Worm (Caenorhabditis elegans): ENCODE measurements around the gene Y37A1A.3.

The Y37A1A.3 gene

DNA sequence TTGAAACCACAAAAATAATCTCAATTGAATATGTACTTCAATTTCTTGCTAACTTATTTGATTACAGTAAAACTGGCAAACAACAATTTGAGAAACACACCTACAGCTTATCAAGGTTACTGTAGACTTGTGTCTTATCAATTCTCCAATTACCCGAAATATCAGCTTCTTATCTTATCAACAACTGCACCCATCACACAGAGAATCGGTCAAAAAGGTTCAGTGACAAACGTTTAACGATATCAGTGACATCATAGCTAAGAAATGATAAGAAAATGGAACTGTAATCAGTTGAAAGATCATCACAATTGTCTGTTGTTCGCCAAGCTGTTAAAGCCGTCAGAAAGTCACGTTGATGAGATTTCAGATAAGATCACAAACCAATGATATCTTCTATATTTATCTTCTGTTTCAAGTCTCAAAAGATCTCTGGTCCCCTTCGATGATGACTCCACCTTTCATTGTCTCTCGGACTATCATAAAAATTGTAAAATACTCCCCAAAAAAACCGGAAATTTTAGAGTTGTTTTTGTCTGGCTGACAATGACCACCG, 16.6 kb upstream of the Y37A1A.3 start:
- TF ChIP-seq lsy-2 (tag; optimal IDR thresholded peaks at IDR 0.05) (peak; percentile 5), elt-1 (tag; optimal IDR thresholded peaks at IDR 0.05; ENCODE audit: borderline replicate concordance, insufficient read depth) (peak; percentile 89), mep-1 (tag; optimal IDR thresholded peaks at IDR 0.05) (no peak), elt-3 (tag; optimal IDR thresholded peaks at IDR 0.05) (peak; percentile 95), ceh-39 (tag; optimal IDR thresholded peaks at IDR 0.05) (no peak), nhr-2 (tag; optimal IDR thresholded peaks at IDR 0.05) (peak; percentile 17), pha-4 (tag; optimal IDR thresholded peaks at IDR 0.05) (peak; percentile 9)

- TF ChIP-seq nhr-12 (tag; optimal IDR thresholded peaks at IDR 0.05) (no peak), unc-39 (tag; optimal IDR thresholded peaks at IDR 0.05) (no peak), nhr-28 (tag; optimal IDR thresholded peaks at IDR 0.05) (no peak), nhr-76 (tag; optimal IDR thresholded peaks at IDR 0.05) (no peak), ham-2 (GFP tag; optimal IDR thresholded peaks at IDR 0.05) (no peak), lin-32 (GFP tag; optimal IDR thresholded peaks at IDR 0.05) (no peak), elt-1 (tag; optimal IDR thresholded peaks at IDR 0.05; ENCODE audit: borderline replicate concordance, insufficient read depth) (no peak), flh-1 (GFP tag; optimal IDR thresholded peaks at IDR 0.05) (no peak), snpc-4 (tag; optimal IDR thresholded peaks at IDR 0.05) (no peak), nhr-2 (tag; optimal IDR thresholded peaks at IDR 0.05) (no peak), ztf-11 (tag; optimal IDR thresholded peaks at IDR 0.05) (no peak), blmp-1 (tag; optimal IDR thresholded peaks at IDR 0.05) (no peak), ceh-39 (tag; optimal IDR thresholded peaks at IDR 0.05) (no peak), pha-4 (tag; optimal IDR thresholded peaks at IDR 0.05) (no peak), lsy-2 (tag; optimal IDR thresholded peaks at IDR 0.05) (no peak), ceh-83 (GFP tag; optimal IDR thresholded peaks at IDR 0.05) (no peak)
These were observed 10.3 kb upstream of the Y37A1A.3 start, which contains the start of gene Y37A1A.2 for ce11 chrIV:13912929-13913328. Gene Y37A1A.2, minus strand, starts transcription at chrIV:13913029.

ce11 chrIV:13910931-13911330, 8.3 kb upstream of the Y37A1A.3 start:
- no peak for TF ChIP-seq nhr-2 (tag; optimal IDR thresholded peaks at IDR 0.05)
- no peak for TF ChIP-seq ceh-83 (GFP tag; optimal IDR thresholded peaks at IDR 0.05)
- no peak for TF ChIP-seq M03D4.4 (tag; optimal IDR thresholded peaks at IDR 0.05)
- no peak for TF ChIP-seq elt-3 (tag; optimal IDR thresholded peaks at IDR 0.05)
- no peak for TF ChIP-seq zip-8 (tag; optimal IDR thresholded peaks at IDR 0.05)
- no peak for TF ChIP-seq unc-62 (GFP tag; optimal IDR thresholded peaks at IDR 0.05)
- no peak for TF ChIP-seq snpc-4 (tag; optimal IDR thresholded peaks at IDR 0.05)
- TF ChIP-seq ceh-39 (tag; optimal IDR thresholded peaks at IDR 0.05): no peak
- no peak for TF ChIP-seq hlh-1 (tag; optimal IDR thresholded peaks at IDR 0.05)
- TF ChIP-seq sptf-1 (tag; optimal IDR thresholded peaks at IDR 0.05): no peak
- TF ChIP-seq blmp-1 (tag; optimal IDR thresholded peaks at IDR 0.05): no peak
- no peak for TF ChIP-seq tbx-8 (GFP tag; optimal IDR thresholded peaks at IDR 0.05)
- TF ChIP-seq nhr-76 (tag; optimal IDR thresholded peaks at IDR 0.05): no peak
- no peak for TF ChIP-seq ztf-11 (tag; optimal IDR thresholded peaks at IDR 0.05)
- TF ChIP-seq sem-2 (GFP tag; optimal IDR thresholded peaks at IDR 0.05): no peak
- no peak for TF ChIP-seq nhr-12 (tag; optimal IDR thresholded peaks at IDR 0.05)
- no peak for TF ChIP-seq mab-5 (tag; optimal IDR thresholded peaks at IDR 0.05)
- TF ChIP-seq ceh-43 (GFP tag; optimal IDR thresholded peaks at IDR 0.05): no peak
- no peak for TF ChIP-seq cnd-1 (tag; optimal IDR thresholded peaks at IDR 0.05)
- no peak for TF ChIP-seq lin-32 (GFP tag; optimal IDR thresholded peaks at IDR 0.05)

DNA sequence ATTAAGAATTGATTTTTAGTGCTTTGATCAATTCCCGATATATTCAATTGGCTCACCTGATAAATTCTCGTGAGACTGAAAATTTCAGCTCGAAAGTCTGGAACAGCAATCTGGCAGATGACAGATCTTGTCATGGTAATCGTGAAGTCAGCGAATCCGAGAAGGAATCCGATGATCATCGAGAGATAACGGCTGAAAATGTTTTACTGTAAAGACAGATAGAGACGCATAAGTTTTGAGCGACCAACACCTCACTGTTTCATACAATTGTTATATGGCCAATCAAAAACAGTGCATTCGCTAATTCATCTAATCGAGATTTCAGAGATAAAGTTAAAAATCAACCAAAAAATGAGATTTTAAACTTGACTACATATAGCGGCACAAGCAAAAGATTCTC, 3.7 kb upstream of the Y37A1A.3 start:
- TF ChIP-seq elt-1 (tag; optimal IDR thresholded peaks at IDR 0.05; ENCODE audit: borderline replicate concordance, insufficient read depth): no peak
- no peak for TF ChIP-seq mls-2 (tag; optimal IDR thresholded peaks at IDR 0.05)
- TF ChIP-seq ces-1 (GFP tag; optimal IDR thresholded peaks at IDR 0.05): no peak
- TF ChIP-seq sem-2 (GFP tag; optimal IDR thresholded peaks at IDR 0.05): no peak
- no peak for TF ChIP-seq lsy-2 (tag; optimal IDR thresholded peaks at IDR 0.05)
- TF ChIP-seq ztf-11 (tag; optimal IDR thresholded peaks at IDR 0.05): no peak
- TF ChIP-seq cnd-1 (tag; optimal IDR thresholded peaks at IDR 0.05): no peak
- TF ChIP-seq ham-2 (GFP tag; optimal IDR thresholded peaks at IDR 0.05): no peak
- no peak for TF ChIP-seq ceh-43 (GFP tag; optimal IDR thresholded peaks at IDR 0.05)
- no peak for TF ChIP-seq sptf-1 (tag; optimal IDR thresholded peaks at IDR 0.05)
- TF ChIP-seq nhr-237 (tag; optimal IDR thresholded peaks at IDR 0.05): no peak
- TF ChIP-seq blmp-1 (tag; optimal IDR thresholded peaks at IDR 0.05): no peak
- no peak for TF ChIP-seq elt-3 (tag; optimal IDR thresholded peaks at IDR 0.05)
- no peak for TF ChIP-seq lin-13 (tag; optimal IDR thresholded peaks at IDR 0.05)
